Fruit fly (Drosophila melanogaster): ENCODE measurements around the gene CG11309.

DNA sequence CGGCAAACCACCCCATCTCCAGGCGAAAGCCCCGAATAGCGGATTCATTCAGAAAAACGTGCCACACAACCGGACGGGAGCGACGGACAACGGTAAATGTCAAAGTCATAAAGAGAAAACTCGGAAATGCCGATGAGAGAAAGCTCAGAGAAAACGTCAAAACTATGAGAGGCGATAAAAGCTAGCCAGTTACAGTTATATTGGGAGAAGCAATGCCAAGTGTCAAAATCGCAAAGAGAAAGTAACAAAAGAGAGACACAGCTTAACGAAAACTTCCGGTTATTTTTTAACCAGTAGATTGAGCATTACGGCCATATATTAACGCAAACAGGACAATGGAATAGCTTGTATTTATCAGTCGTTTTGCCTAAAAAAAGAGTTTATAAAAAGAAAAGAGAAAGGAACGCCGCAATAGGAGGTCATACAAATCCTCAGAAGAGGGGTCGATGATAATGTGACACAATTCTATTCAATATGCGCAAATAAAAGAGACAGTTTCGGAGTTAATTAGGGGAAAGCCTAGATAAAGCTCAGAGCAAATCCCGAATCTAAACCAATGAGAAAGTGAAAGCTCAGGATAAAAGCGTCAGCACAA is 15.0 kb upstream of the CG11309 start:
- TF ChIP-seq ttk (optimal IDR thresholded peaks at IDR 0.05) = no peak
- no peak for TF ChIP-seq h (optimal IDR thresholded peaks at IDR 0.05)
- no peak for TF ChIP-seq psq (optimal IDR thresholded peaks at IDR 0.05)
- no peak for TF ChIP-seq Myc (optimal IDR thresholded peaks at IDR 0.05)
- TF ChIP-seq insv (optimal IDR thresholded peaks at IDR 0.05) = no peak
- TF ChIP-seq Sin3A (optimal IDR thresholded peaks at IDR 0.05) = no peak
